Fruit fly (Drosophila melanogaster): ENCODE data around the gene yellow-f.

DNA sequence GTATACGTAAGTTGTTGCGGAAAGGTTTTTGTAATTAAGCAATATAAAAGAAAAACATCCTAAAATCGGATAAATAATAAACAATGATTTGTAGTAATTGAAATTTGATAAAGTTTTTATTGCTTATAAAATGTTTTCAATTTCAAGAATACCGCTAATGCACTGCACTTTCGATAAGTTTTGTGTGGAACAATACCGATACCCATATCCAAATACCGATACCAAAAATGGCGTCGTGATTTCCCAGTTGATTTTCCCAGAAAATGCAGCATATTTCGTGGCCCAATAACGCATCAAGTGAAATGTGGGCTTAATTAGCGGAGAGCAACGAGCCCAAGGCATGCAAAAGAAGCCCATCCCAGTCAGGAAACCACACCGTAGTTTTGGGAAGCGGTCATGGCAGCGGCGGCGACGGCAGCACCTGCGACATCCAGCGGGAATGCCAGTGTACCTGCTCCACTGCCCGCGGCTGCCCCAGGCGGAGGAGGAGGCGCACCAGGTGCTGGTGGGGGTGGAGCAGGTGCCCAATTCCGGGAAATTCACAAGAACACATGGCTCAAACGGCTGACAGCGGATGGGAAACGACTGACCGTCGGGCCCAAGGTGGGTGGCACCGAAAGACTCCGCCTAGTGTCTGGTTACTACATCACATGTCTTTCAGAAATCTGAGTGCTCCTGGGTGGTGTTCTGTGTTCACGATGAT is 7.0 kb downstream of the yellow-f start, which contains the start of gene CG31342:
- TF ChIP-seq jim (GFP tag; optimal IDR thresholded peaks at IDR 0.05), result no peak
- no peak for TF ChIP-seq dsf (GFP tag; optimal IDR thresholded peaks at IDR 0.05; ENCODE audit: borderline replicate concordance)
- TF ChIP-seq Abd-B (GFP tag; optimal IDR thresholded peaks at IDR 0.05), result no peak
- TF ChIP-seq h (GFP tag; optimal IDR thresholded peaks at IDR 0.05), result no peak
- no peak for TF ChIP-seq brk (GFP tag; optimal IDR thresholded peaks at IDR 0.05)
- no peak for TF ChIP-seq psq (GFP tag; optimal IDR thresholded peaks at IDR 0.05)
- no peak for TF ChIP-seq Hnf4 (GFP tag; optimal IDR thresholded peaks at IDR 0.05)
- TF ChIP-seq Myc (optimal IDR thresholded peaks at IDR 0.05), result no peak

Measured in whole organism, wandering third instar larva.